Worm (Caenorhabditis elegans): Measurements from ENCODE around the gene clec-180.

clec-180 gene

ce11 chrIV:7575147-7575768 is 6.6 kb downstream of the clec-180 start, which contains the start of gene cec-4:
Gene cec-4, plus strand, starts transcription at chrIV:7575718.
- TF ChIP-seq ceh-48 (tag; optimal IDR thresholded peaks at IDR 0.05) (peak; percentile 20), che-1 (tag; optimal IDR thresholded peaks at IDR 0.05) (no peak)

- TF ChIP-seq ceh-48 (tag; optimal IDR thresholded peaks at IDR 0.05) (no peak), nhr-232 (tag; optimal IDR thresholded peaks at IDR 0.05) (no peak), pha-4 (tag; optimal IDR thresholded peaks at IDR 0.05) (no peak), F13H6.1 (tag; optimal IDR thresholded peaks at IDR 0.05) (no peak), sdc-2 (tag; optimal IDR thresholded peaks at IDR 0.05) (no peak), sox-2 (GFP tag; IDR thresholded peaks at IDR 0.05) (no peak), ref-2 (tag; optimal IDR thresholded peaks at IDR 0.05) (no peak), pat-9 (tag; optimal IDR thresholded peaks at IDR 0.05) (no peak), K02D7.2 (tag; optimal IDR thresholded peaks at IDR 0.05) (no peak), ceh-18 (tag; optimal IDR thresholded peaks at IDR 0.05) (no peak), nfya-1 (tag; optimal IDR thresholded peaks at IDR 0.05) (no peak), eyg-1 (tag; optimal IDR thresholded peaks at IDR 0.05) (no peak), ceh-30 (tag; optimal IDR thresholded peaks at IDR 0.05) (no peak), pax-1 (tag; optimal IDR thresholded peaks at IDR 0.05) (no peak), pros-1 (tag; optimal IDR thresholded peaks at IDR 0.05) (no peak), fkh-10 (GFP tag; optimal IDR thresholded peaks at IDR 0.05) (no peak), lin-11 (tag; optimal IDR thresholded peaks at IDR 0.05) (no peak), che-1 (tag; optimal IDR thresholded peaks at IDR 0.05) (no peak), ahr-1 (tag; optimal IDR thresholded peaks at IDR 0.05) (no peak)
Measured at ce11 chrIV:7578281-7578680, 9.6 kb downstream of the clec-180 start, which contains the start of gene F32E10.5. Gene F32E10.5, minus strand, starts transcription at chrIV:7578381.

ce11 chrIV:7580062-7580614 is 11.4 kb downstream of the clec-180 start, which contains the start of the genes cec-5 and nol-10:
Gene cec-5, minus strand, starts transcription at chrIV:7580112.
Gene nol-10, plus strand, starts transcription at chrIV:7580597.
- peak; percentile 52 for TF ChIP-seq ceh-34 (tag; optimal IDR thresholded peaks at IDR 0.05)
- peak; percentile 53 for TF ChIP-seq dve-1 (tag; optimal IDR thresholded peaks at IDR 0.05)
- no peak for TF ChIP-seq lin-11 (tag; optimal IDR thresholded peaks at IDR 0.05)
- peak; percentile 95 for TF ChIP-seq nfya-1 (tag; optimal IDR thresholded peaks at IDR 0.05)
- no peak for TF ChIP-seq fax-1 (tag; optimal IDR thresholded peaks at IDR 0.05)
- TF ChIP-seq che-1 (tag; optimal IDR thresholded peaks at IDR 0.05) = no peak
- TF ChIP-seq pag-3 (tag; optimal IDR thresholded peaks at IDR 0.05; ENCODE audit: borderline replicate concordance) = no peak
- TF ChIP-seq ref-2 (tag; optimal IDR thresholded peaks at IDR 0.05) = peak; percentile 10
- peak; percentile 49 for TF ChIP-seq ceh-18 (tag; optimal IDR thresholded peaks at IDR 0.05)
- peak; percentile 52 for TF ChIP-seq ceh-14 (tag; optimal IDR thresholded peaks at IDR 0.05)
- TF ChIP-seq npax-4 (tag; optimal IDR thresholded peaks at IDR 0.05) = no peak
- TF ChIP-seq pax-1 (tag; optimal IDR thresholded peaks at IDR 0.05) = no peak
- peak; percentile 67 for TF ChIP-seq tbx-2 (tag; optimal IDR thresholded peaks at IDR 0.05)
- TF ChIP-seq hlh-30 (tag; optimal IDR thresholded peaks at IDR 0.05; ENCODE audit: insufficient read depth) = peak; percentile 64
- no peak for TF ChIP-seq hlh-6 (tag; optimal IDR thresholded peaks at IDR 0.05)
- peak; percentile 28 for TF ChIP-seq ceh-19 (GFP tag; optimal IDR thresholded peaks at IDR 0.05)
- peak; percentile 92 for TF ChIP-seq unc-42 (tag; optimal IDR thresholded peaks at IDR 0.05)
- peak; percentile 14 for TF ChIP-seq K09A11.1 (tag; optimal IDR thresholded peaks at IDR 0.05; ENCODE audit: insufficient read depth)
- peak; percentile 1 for TF ChIP-seq eyg-1 (tag; optimal IDR thresholded peaks at IDR 0.05)
- peak; percentile 83 for TF ChIP-seq ceh-31 (tag; optimal IDR thresholded peaks at IDR 0.05)

- TF ChIP-seq ceh-14 (tag; optimal IDR thresholded peaks at IDR 0.05) (peak; percentile 25), hlh-15 (tag; optimal IDR thresholded peaks at IDR 0.05) (no peak), gmeb-2 (tag; optimal IDR thresholded peaks at IDR 0.05) (no peak), unc-42 (tag; optimal IDR thresholded peaks at IDR 0.05) (peak; percentile 88), ceh-48 (tag; optimal IDR thresholded peaks at IDR 0.05) (peak; percentile 76), ceh-19 (GFP tag; optimal IDR thresholded peaks at IDR 0.05) (no peak), ceh-31 (tag; optimal IDR thresholded peaks at IDR 0.05) (peak; percentile 54), unc-86 (tag; optimal IDR thresholded peaks at IDR 0.05) (no peak), nfya-1 (tag; optimal IDR thresholded peaks at IDR 0.05) (peak; percentile 30)
Measured at ce11 chrIV:7585273-7585882, 16.7 kb downstream of the clec-180 start.

Data from whole organism, late embryonic.